Fruit fly (Drosophila melanogaster) whole organism: ENCODE data around the gene CG5895.

Source experiments
- CG8478 ChIP-seq: fragments of >200 bp; optimal IDR thresholded peaks from 2 replicates; lab custom pipeline; 2018; ENCODE audit warnings: inconsistent platforms
- Dll ChIP-seq: fragments of >200 bp; optimal IDR thresholded peaks from 2 replicates; lab custom pipeline; 2017
- EcR ChIP-seq, 2 experiments: fragments of >200 bp; optimal IDR thresholded peaks; 2 replicates each; lab custom pipeline; 2017; ENCODE audit warnings: missing biosample characterization in 2 of 2, missing genetic modification characterization in 2 of 2, missing genetic modification reagents in 2 of 2
- pan ChIP-seq: fragments of >200 bp; optimal IDR thresholded peaks from 2 replicates; lab custom pipeline; 2017
- psq ChIP-seq: fragments of >200 bp; optimal IDR thresholded peaks from 2 replicates; lab custom pipeline; 2017
- usp ChIP-seq: fragments of >200 bp; optimal IDR thresholded peaks from 2 replicates; lab custom pipeline; 2017; ENCODE audit warnings: missing biosample characterization, missing genetic modification characterization, mixed read lengths

CG5895 gene

dm6 chr3L:16034224-16034623 is 1.1 kb upstream of the CG5895 start, which contains the start of gene CG42538:
CG42538 (plus strand) TSS chr3L:16034524.
- TF ChIP-seq Dll, result no peak
- no peak for TF ChIP-seq CG8478 (lab: Kevin White, UChicago)
- TF ChIP-seq pan (lab: Kevin White, UChicago), result no peak
- no peak for TF ChIP-seq usp
- TF ChIP-seq EcR (GFP tag; optimal IDR thresholded peaks at IDR 0.05; lab: Kevin White, UChicago), result no peak
- TF ChIP-seq psq, result no peak

dm6 chr3L:16037048-16037477 is 1.8 kb downstream of the CG5895 start:
- no peak for TF ChIP-seq Dll
- TF ChIP-seq psq, result no peak
- TF ChIP-seq CG8478 (lab: Kevin White, UChicago), result no peak
- TF ChIP-seq EcR (GFP tag; optimal IDR thresholded peaks at IDR 0.05; lab: Kevin White, UChicago), result no peak
- TF ChIP-seq usp, result no peak
- no peak for TF ChIP-seq pan (lab: Kevin White, UChicago)

dm6 chr3L:16037690-16038332 is 2.5 kb downstream of the CG5895 start:
- TF ChIP-seq EcR (GFP tag; optimal IDR thresholded peaks at IDR 0.05; lab: Kevin White, UChicago) (peak; percentile 33 to 59), CG8478 (lab: Kevin White, UChicago) (no peak), usp (no peak), psq (no peak), Dll (no peak), pan (lab: Kevin White, UChicago) (no peak)

dm6 chr3L:16039063-16039462 is 3.8 kb downstream of the CG5895 start:
- no peak for TF ChIP-seq CG8478 (lab: Kevin White, UChicago)
- TF ChIP-seq Dll, result no peak
- TF ChIP-seq usp, result no peak
- TF ChIP-seq pan (lab: Kevin White, UChicago), result no peak
- TF ChIP-seq EcR (GFP tag; optimal IDR thresholded peaks at IDR 0.05; lab: Kevin White, UChicago), result no peak
- TF ChIP-seq psq, result no peak

dm6 chr3L:16040389-16040788 is 5.1 kb downstream of the CG5895 start:
- TF ChIP-seq CG8478 (lab: Kevin White, UChicago) (no peak), Dll (no peak), psq (no peak), pan (lab: Kevin White, UChicago) (no peak), usp (no peak), EcR (GFP tag; optimal IDR thresholded peaks at IDR 0.05; lab: Kevin White, UChicago) (no peak)

- TF ChIP-seq usp (no peak), EcR (GFP tag; optimal IDR thresholded peaks at IDR 0.05; lab: Kevin White, UChicago) (peak in 1 of 2 experiments; percentile 0)
These were observed 6.2 kb downstream of the CG5895 start for dm6 chr3L:16041260-16042079.

- TF ChIP-seq usp, result no peak
- TF ChIP-seq Dll, result no peak
- no peak for TF ChIP-seq EcR (GFP tag; optimal IDR thresholded peaks at IDR 0.05; lab: Kevin White, UChicago)
These were observed 6.7 kb downstream of the CG5895 start for dm6 chr3L:16042080-16042344.

- TF ChIP-seq Dll (no peak), EcR (GFP tag; optimal IDR thresholded peaks at IDR 0.05; lab: Kevin White, UChicago) (peak in 1 of 2 experiments; percentile 10)
These were observed 7.4 kb downstream of the CG5895 start for dm6 chr3L:16042640-16043039.

- TF ChIP-seq EcR (GFP tag; optimal IDR thresholded peaks at IDR 0.05; lab: Kevin White, UChicago), result peak in 1 of 2 experiments; percentile 63
- TF ChIP-seq psq, result no peak
- TF ChIP-seq pan (lab: Kevin White, UChicago), result no peak
- no peak for TF ChIP-seq usp
- TF ChIP-seq CG8478 (lab: Kevin White, UChicago), result no peak
These were observed 7.9 kb downstream of the CG5895 start for dm6 chr3L:16043045-16043781.

- TF ChIP-seq Dll (no peak), psq (no peak)
These were observed 8.6 kb downstream of the CG5895 start for dm6 chr3L:16043782-16044352.

dm6 chr3L:16045083-16045830 is 10.0 kb downstream of the CG5895 start:
- TF ChIP-seq CG8478 (lab: Kevin White, UChicago) (no peak), usp (no peak), Dll (no peak), pan (lab: Kevin White, UChicago) (no peak), EcR (GFP tag; optimal IDR thresholded peaks at IDR 0.05; lab: Kevin White, UChicago) (no peak), psq (no peak)

- TF ChIP-seq usp (no peak), psq (no peak), EcR (GFP tag; optimal IDR thresholded peaks at IDR 0.05; lab: Kevin White, UChicago) (no peak), CG8478 (lab: Kevin White, UChicago) (no peak)
These were observed 10.6 kb downstream of the CG5895 start for dm6 chr3L:16045831-16046336.
